Worm (Caenorhabditis elegans): ENCODE results near the gene hyls-1.

The hyls-1 gene

DNA sequence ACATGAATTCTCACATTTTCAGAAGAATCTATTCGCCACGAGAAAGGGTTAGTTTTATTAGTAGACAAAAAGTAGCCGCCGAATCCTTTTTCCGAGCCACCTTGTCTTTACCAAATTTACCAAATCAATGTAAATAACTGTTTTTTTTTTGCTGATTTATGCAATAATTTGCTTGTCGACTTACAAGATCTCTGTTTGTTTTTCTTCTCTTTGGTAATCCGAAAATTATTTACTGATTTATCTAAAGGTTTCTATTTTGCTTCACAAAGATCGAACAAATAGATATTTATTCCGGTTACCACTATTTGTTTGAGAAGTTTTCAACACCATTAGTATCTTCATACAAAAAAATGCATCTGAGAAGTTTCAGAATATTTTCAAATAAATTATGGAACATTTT, 28.8 kb downstream of the hyls-1 start, which contains the start of gene C13A2.7:
TSS of gene C13A2.7 (plus strand) at position 301 of the 400 bp plus-strand sequence.
- TF ChIP-seq nhr-11 (tag; optimal IDR thresholded peaks at IDR 0.05) (no peak), lin-15B (tag; optimal IDR thresholded peaks at IDR 0.05) (no peak), F26F4.8 (GFP tag; conservative IDR thresholded peaks at IDR 0.05) (no peak), lin-13 (GFP tag; optimal IDR thresholded peaks at IDR 0.05) (no peak), mxl-3 (GFP tag; optimal IDR thresholded peaks at IDR 0.05) (no peak), pqm-1 (tag; optimal IDR thresholded peaks at IDR 0.05) (no peak), ceh-20 (GFP tag; IDR thresholded peaks at IDR 0.05) (no peak), hmg-1.1 (GFP tag; IDR thresholded peaks at IDR 0.05) (no peak), tag-97 (GFP tag; IDR thresholded peaks at IDR 0.05) (no peak), zag-1 (tag; optimal IDR thresholded peaks at IDR 0.05) (no peak)

DNA sequence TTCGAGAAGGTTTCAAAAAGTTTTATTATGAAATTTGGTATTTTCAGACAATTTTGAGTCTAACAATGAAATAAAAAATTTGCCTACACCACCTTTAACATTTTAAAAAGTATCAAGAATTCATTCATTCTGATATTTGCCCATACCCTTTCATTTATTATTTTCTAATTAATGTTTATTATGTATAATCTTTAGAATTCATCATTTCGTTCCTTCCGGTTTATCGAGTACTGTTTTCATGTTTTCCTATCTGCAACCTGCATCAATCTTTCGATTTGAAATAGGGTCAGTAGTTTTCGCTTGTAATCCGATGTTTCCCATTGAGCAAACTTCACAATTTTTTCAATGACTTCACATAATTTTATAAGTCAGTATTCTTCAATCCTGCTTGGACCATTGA, 32.2 kb downstream of the hyls-1 start, which contains the start of gene C13A2.6:
TSS of gene C13A2.6 (plus strand) at position 301 of the 400 bp plus-strand sequence.
- TF ChIP-seq zip-2 (tag; optimal IDR thresholded peaks at IDR 0.05) (no peak), set-16 (GFP tag; IDR thresholded peaks at IDR 0.05) (no peak), mep-1 (tag; optimal IDR thresholded peaks at IDR 0.05) (no peak), nhr-28 (tag; optimal IDR thresholded peaks at IDR 0.05) (no peak), R02D3.7 (tag; optimal IDR thresholded peaks at IDR 0.05) (no peak), lin-1 (GFP tag; IDR thresholded peaks at IDR 0.05) (no peak), lin-29 (GFP tag; IDR thresholded peaks at IDR 0.05) (no peak), ZK546.5 (tag; optimal IDR thresholded peaks at IDR 0.05) (no peak), dmd-8 (GFP tag; IDR thresholded peaks at IDR 0.05) (no peak), mdt-29 (GFP tag; IDR thresholded peaks at IDR 0.05) (no peak), hlh-30 (tag; optimal IDR thresholded peaks at IDR 0.05; ENCODE audit: insufficient read depth) (no peak), F44E2.7 (GFP tag; IDR thresholded peaks at IDR 0.05) (no peak), cey-2 (tag; optimal IDR thresholded peaks at IDR 0.05; ENCODE audit: borderline replicate concordance, insufficient read depth) (no peak), dmd-6 (GFP tag; IDR thresholded peaks at IDR 0.05) (no peak), nhr-10 (tag; optimal IDR thresholded peaks at IDR 0.05) (no peak)

DNA sequence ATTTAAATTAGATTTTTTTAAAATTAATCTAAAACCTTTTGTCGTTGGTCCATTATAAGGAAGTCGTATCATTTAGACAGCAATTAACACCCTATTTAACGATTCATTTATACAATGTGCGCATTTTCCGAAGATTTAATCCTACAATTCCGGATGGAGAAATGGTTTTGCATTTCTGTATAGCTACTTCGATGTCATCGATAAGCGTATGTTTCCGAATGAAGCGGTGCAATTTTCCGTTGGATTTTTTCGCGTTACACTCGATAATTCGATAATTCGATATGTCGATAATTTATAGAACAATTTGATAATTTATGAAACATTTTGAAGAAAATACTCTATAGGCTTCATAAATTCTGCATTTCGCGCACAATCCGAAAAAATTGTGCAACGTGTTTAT, 37.8 kb downstream of the hyls-1 start, which contains the start of gene C13A2.10:
TSS of gene C13A2.10 (minus strand) at position 101 of the 400 bp plus-strand sequence.
- no peak for TF ChIP-seq aha-1 (tag)
- no peak for TF ChIP-seq arid-1 (GFP tag; conservative IDR thresholded peaks at IDR 0.05)
- no peak for TF ChIP-seq ceh-82 (tag; optimal IDR thresholded peaks at IDR 0.05)
- no peak for TF ChIP-seq fos-1 (tag; optimal IDR thresholded peaks at IDR 0.05)
- no peak for TF ChIP-seq nhr-6 (tag; optimal IDR thresholded peaks at IDR 0.05)
- no peak for TF ChIP-seq Y48G9A.11 (GFP tag; IDR thresholded peaks at IDR 0.05)
- TF ChIP-seq ZK546.5 (tag; optimal IDR thresholded peaks at IDR 0.05), result no peak
- TF ChIP-seq ceh-62 (tag; optimal IDR thresholded peaks at IDR 0.05), result no peak
- no peak for TF ChIP-seq nhr-48 (tag; optimal IDR thresholded peaks at IDR 0.05)
- no peak for TF ChIP-seq lin-39 (tag; optimal IDR thresholded peaks at IDR 0.05)
- TF ChIP-seq pqm-1 (tag; optimal IDR thresholded peaks at IDR 0.05), result no peak
- TF ChIP-seq unc-39 (tag; optimal IDR thresholded peaks at IDR 0.05), result no peak
- TF ChIP-seq ZK337.2 (GFP tag; IDR thresholded peaks at IDR 0.05), result no peak
- no peak for TF ChIP-seq set-16 (GFP tag; IDR thresholded peaks at IDR 0.05)
- no peak for TF ChIP-seq ces-1 (GFP tag; optimal IDR thresholded peaks at IDR 0.05)
- TF ChIP-seq ceh-20 (GFP tag; IDR thresholded peaks at IDR 0.05), result no peak
- no peak for TF ChIP-seq fkh-10 (GFP tag; optimal IDR thresholded peaks at IDR 0.05)

DNA sequence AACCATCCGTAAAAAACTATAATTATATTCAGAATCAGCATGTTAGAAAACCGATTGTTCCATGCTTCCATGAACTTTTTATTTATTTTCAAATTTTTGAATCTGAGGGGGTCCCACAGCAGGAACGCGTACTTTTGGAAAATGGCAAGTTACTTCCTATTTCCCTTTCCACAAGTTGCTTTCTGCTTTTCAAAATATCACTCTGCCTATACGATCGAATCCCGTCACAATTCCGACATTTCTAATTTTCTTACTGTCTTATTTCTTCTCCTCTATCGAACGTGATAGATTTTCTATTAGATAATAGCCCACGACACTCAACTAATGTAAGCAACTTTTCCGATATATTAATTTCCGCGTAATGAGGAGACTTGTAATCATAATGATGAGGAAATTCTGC, 38.3 kb downstream of the hyls-1 start, which contains the start of gene C13A2.5:
TSS of gene C13A2.5 (plus strand) at position 301 of the 400 bp plus-strand sequence.
- TF ChIP-seq Y105C5A.15 (GFP tag; IDR thresholded peaks at IDR 0.05) (no peak), F26F4.8 (GFP tag; conservative IDR thresholded peaks at IDR 0.05) (no peak), zag-1 (tag; optimal IDR thresholded peaks at IDR 0.05) (no peak), nhr-6 (tag; optimal IDR thresholded peaks at IDR 0.05) (no peak), snpc-1.2 (GFP tag; IDR thresholded peaks at IDR 0.05) (no peak), zip-11 (GFP tag; IDR thresholded peaks at IDR 0.05) (no peak), nhr-237 (tag; optimal IDR thresholded peaks at IDR 0.05) (no peak), nhr-41 (GFP tag; IDR thresholded peaks at IDR 0.05) (no peak), lin-39 (tag; optimal IDR thresholded peaks at IDR 0.05) (no peak), aly-2 (tag; optimal IDR thresholded peaks at IDR 0.05) (no peak), vab-7 (GFP tag; IDR thresholded peaks at IDR 0.05) (no peak), nhr-77 (tag; optimal IDR thresholded peaks at IDR 0.05) (no peak), nhr-76 (tag; optimal IDR thresholded peaks at IDR 0.05) (no peak), nhr-10 (tag; optimal IDR thresholded peaks at IDR 0.05) (no peak), skn-1 (tag; optimal IDR thresholded peaks at IDR 0.05) (no peak), lsy-2 (tag; optimal IDR thresholded peaks at IDR 0.05) (no peak), ctbp-1 (GFP tag; IDR thresholded peaks at IDR 0.05) (no peak), hmg-1.1 (GFP tag; IDR thresholded peaks at IDR 0.05) (no peak)
